Worm (Caenorhabditis elegans) whole organism, late embryonic: ENCODE measurements around the gene Y113G7A.16.

Experiments
- K02D7.2 ChIP-seq: sonication (generic microtip); optimal IDR thresholded peaks from 2 replicates; lab custom pipeline; 2017; ENCODE audit warnings: mild to moderate bottlenecking, missing genetic modification characterization, missing compliant biosample characterization
- K09A11.1 ChIP-seq: sonication (generic microtip); optimal IDR thresholded peaks from 2 replicates; lab custom pipeline; 2017; ENCODE audit warnings: antibody characterized with exemption, mild to moderate bottlenecking, missing genetic modification characterization, missing compliant biosample characterization; ENCODE audit not compliant: insufficient read depth
- ama-1 ChIP-seq: fragments of 150-350 bp; optimal IDR thresholded peaks from 2 replicates; lab custom pipeline; 2014
- ceh-14 ChIP-seq: sonication (generic microtip); optimal IDR thresholded peaks from 2 replicates; lab custom pipeline; 2016; ENCODE audit warnings: missing genotype, missing genetic modification characterization, missing compliant biosample characterization
- ceh-18 ChIP-seq: sonication (generic microtip); optimal IDR thresholded peaks from 2 replicates; lab custom pipeline; 2016; ENCODE audit warnings: missing genetic modification characterization, missing compliant biosample characterization
- ceh-2 ChIP-seq: sonication (generic microtip); optimal IDR thresholded peaks from 2 replicates; lab custom pipeline; 2016; ENCODE audit warnings: missing genotype, missing genetic modification characterization, missing compliant biosample characterization
- ceh-30 ChIP-seq: fragments of 150-350 bp; optimal IDR thresholded peaks from 2 replicates; lab custom pipeline; 2014; ENCODE audit warnings: missing biosample characterization, missing genetic modification characterization
- ceh-31 ChIP-seq: sonication (generic microtip); optimal IDR thresholded peaks from 2 replicates; lab custom pipeline; 2016; ENCODE audit warnings: missing genetic modification characterization, missing compliant biosample characterization
- ceh-34 ChIP-seq: sonication (generic microtip); optimal IDR thresholded peaks from 2 replicates; lab custom pipeline; 2016; ENCODE audit warnings: mild to moderate bottlenecking, missing genetic modification characterization, missing compliant biosample characterization
- ceh-48 ChIP-seq: sonication (generic microtip); optimal IDR thresholded peaks from 2 replicates; lab custom pipeline; 2016; ENCODE audit warnings: missing genetic modification characterization, inconsistent platforms, missing compliant biosample characterization
- ceh-6 ChIP-seq: fragments of 200-800 bp; sonication (Bioruptor generic); optimal IDR thresholded peaks from 2 replicates; lab custom pipeline; 2018; ENCODE audit warnings: mild to moderate bottlenecking, missing genetic modification characterization, missing compliant biosample characterization
- che-1 ChIP-seq: sonication (generic microtip); optimal IDR thresholded peaks from 2 replicates; lab custom pipeline; 2016; ENCODE audit warnings: mild to moderate bottlenecking, missing genetic modification characterization, missing compliant biosample characterization
- dmd-4 ChIP-seq: sonication (generic microtip); optimal IDR thresholded peaks from 2 replicates; lab custom pipeline; 2016; ENCODE audit warnings: borderline replicate concordance, missing genetic modification characterization, missing compliant biosample characterization
- dve-1 ChIP-seq: sonication (generic microtip); optimal IDR thresholded peaks from 2 replicates; lab custom pipeline; 2017; ENCODE audit warnings: antibody characterized with exemption, mild to moderate bottlenecking, missing genetic modification characterization, missing compliant biosample characterization
- elt-4 ChIP-seq: sonication (generic microtip); optimal IDR thresholded peaks from 2 replicates; lab custom pipeline; 2016; ENCODE audit warnings: missing genetic modification characterization, missing compliant biosample characterization
- ets-4 ChIP-seq: sonication (generic microtip); optimal IDR thresholded peaks from 2 replicates; lab custom pipeline; 2016; ENCODE audit warnings: missing genetic modification characterization, missing compliant biosample characterization
- fkh-10 ChIP-seq: fragments of 150-350 bp; optimal IDR thresholded peaks from 2 replicates; lab custom pipeline; 2014; ENCODE audit warnings: missing biosample characterization, missing genetic modification reagents, missing genetic modification characterization
- hlh-15 ChIP-seq: sonication (generic microtip); optimal IDR thresholded peaks from 2 replicates; lab custom pipeline; 2016; ENCODE audit warnings: missing genetic modification characterization, missing compliant biosample characterization
- hlh-30 ChIP-seq: sonication (generic microtip); optimal IDR thresholded peaks from 2 replicates; lab custom pipeline; 2017; ENCODE audit warnings: antibody characterized with exemption, missing genetic modification characterization, missing compliant biosample characterization; ENCODE audit not compliant: insufficient read depth
- nfya-1 ChIP-seq: sonication (generic microtip); optimal IDR thresholded peaks from 2 replicates; lab custom pipeline; 2017; ENCODE audit warnings: missing genetic modification characterization, mild to moderate bottlenecking, missing compliant biosample characterization, antibody characterized with exemption, moderate library complexity
- nhr-11 ChIP-seq: fragments of 150-350 bp; optimal IDR thresholded peaks from 2 replicates; lab custom pipeline; 2014; ENCODE audit warnings: missing biosample characterization, missing genetic modification characterization
- nhr-232 ChIP-seq: sonication (generic microtip); optimal IDR thresholded peaks from 2 replicates; lab custom pipeline; 2016; ENCODE audit warnings: missing genetic modification characterization, missing compliant biosample characterization
- npax-4 ChIP-seq: sonication (generic microtip); optimal IDR thresholded peaks from 2 replicates; lab custom pipeline; 2016; ENCODE audit warnings: missing genetic modification characterization, missing compliant biosample characterization
- pag-3 ChIP-seq: sonication (generic microtip); optimal IDR thresholded peaks from 2 replicates; lab custom pipeline; 2016; ENCODE audit warnings: missing compliant biosample characterization, missing genetic modification characterization, borderline replicate concordance
- pat-9 ChIP-seq: fragments of 200-800 bp; sonication (Bioruptor generic); optimal IDR thresholded peaks from 2 replicates; lab custom pipeline; 2018; ENCODE audit warnings: mild to moderate bottlenecking, missing genetic modification characterization, moderate library complexity, missing compliant biosample characterization
- pax-1 ChIP-seq: fragments of 150-350 bp; optimal IDR thresholded peaks from 2 replicates; lab custom pipeline; 2014; ENCODE audit warnings: missing biosample characterization, missing genetic modification characterization
- pqm-1 ChIP-seq: sonication (generic microtip); optimal IDR thresholded peaks from 2 replicates; lab custom pipeline; 2016; ENCODE audit warnings: missing genetic modification characterization, missing compliant biosample characterization
- pros-1 ChIP-seq: fragments of 150-350 bp; optimal IDR thresholded peaks from 2 replicates; lab custom pipeline; 2014; ENCODE audit warnings: missing biosample characterization, missing genetic modification reagents, missing genetic modification characterization
- ref-2 ChIP-seq: sonication (generic microtip); optimal IDR thresholded peaks from 2 replicates; lab custom pipeline; 2016; ENCODE audit warnings: missing genetic modification characterization, missing compliant biosample characterization
- sox-2 ChIP-seq: fragments of 200-800 bp; sonication (Bioruptor generic); IDR thresholded peaks from 2 replicates; pipeline ENCODE4 v1.3.6; 2022; ENCODE audit warnings: missing genetic modification reagents, missing genetic modification characterization, missing compliant biosample characterization
- syd-9 ChIP-seq: sonication (generic microtip); optimal IDR thresholded peaks from 2 replicates; lab custom pipeline; 2016; ENCODE audit warnings: mild to moderate bottlenecking, missing genetic modification characterization, moderate library complexity, missing compliant biosample characterization
- tbx-7 ChIP-seq: sonication (generic microtip); optimal IDR thresholded peaks from 2 replicates; lab custom pipeline; 2016; ENCODE audit warnings: missing genotype, missing genetic modification characterization, missing compliant biosample characterization
- ttx-3 ChIP-seq: sonication (generic microtip); optimal IDR thresholded peaks from 2 replicates; lab custom pipeline; 2016; ENCODE audit warnings: missing genetic modification reagents, missing genetic modification characterization, missing compliant biosample characterization
- unc-42 ChIP-seq: sonication (generic microtip); optimal IDR thresholded peaks from 2 replicates; lab custom pipeline; 2016; ENCODE audit warnings: missing genotype, missing genetic modification characterization, missing compliant biosample characterization
- unc-86 ChIP-seq: sonication (generic microtip); optimal IDR thresholded peaks from 2 replicates; lab custom pipeline; 2016; ENCODE audit warnings: missing genetic modification characterization, missing compliant biosample characterization
- zip-5 ChIP-seq: sonication (generic microtip); optimal IDR thresholded peaks from 2 replicates; lab custom pipeline; 2016; ENCODE audit warnings: missing genetic modification characterization, missing compliant biosample characterization

Gene Y113G7A.16

DNA sequence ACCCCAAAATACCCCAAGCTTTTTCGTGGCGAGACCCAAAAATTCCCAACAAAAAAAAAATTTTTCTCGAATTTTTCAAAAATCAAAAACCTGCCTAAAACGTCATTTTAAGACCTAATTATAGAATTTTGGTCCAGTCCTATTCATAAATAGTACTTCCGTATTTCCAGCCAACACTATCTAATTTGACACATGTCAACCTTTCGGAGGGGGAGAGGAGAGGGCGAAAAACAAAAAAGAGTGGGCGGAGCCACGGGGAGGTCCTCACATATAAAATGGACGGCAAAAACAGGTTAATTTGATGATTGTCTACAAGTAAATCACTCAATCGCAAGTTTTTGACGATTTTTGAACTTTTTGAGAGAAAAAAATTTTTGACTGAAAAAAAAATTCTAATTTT is at the start of gene Y113G7A.16:
Y113G7A.16 (plus strand) TSS at position 301 of the 400 bp plus-strand sequence.
- TF ChIP-seq dve-1 (tag; lab: Kevin White, UChicago) (no peak), ceh-2 (tag; lab: Kevin White, UChicago) (no peak), che-1 (tag; lab: Kevin White, UChicago) (no peak), pat-9 (tag; lab: Kevin White, UChicago) (no peak), unc-42 (tag; lab: Kevin White, UChicago) (no peak)
- TF ChIP-seq, all 69 proteins: peak for 0

DNA sequence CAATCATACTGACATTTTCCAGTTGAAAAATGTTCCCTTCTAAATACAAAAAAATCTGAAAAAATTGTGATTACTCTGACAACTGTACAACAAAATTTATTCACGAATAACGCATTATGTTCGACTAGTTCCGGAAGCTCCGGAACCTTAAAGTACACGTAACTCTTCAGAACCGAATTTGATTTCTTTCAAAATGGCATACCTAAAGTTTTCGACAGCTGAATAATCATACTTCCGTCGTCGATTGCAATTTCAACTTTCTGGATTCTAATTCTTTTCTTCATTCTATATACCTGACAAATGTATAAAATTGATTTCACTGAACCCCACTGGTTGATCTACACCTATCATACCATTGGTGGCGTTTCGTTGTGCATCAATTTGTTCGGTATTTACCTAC is 49.7 kb upstream of the Y113G7A.16 start, which contains the start of gene sri-67:
sri-67 (plus strand) TSS at position 301 of the 400 bp plus-strand sequence.
- no peak for TF ChIP-seq ceh-48
- no peak for TF ChIP-seq ceh-18
- no peak for TF ChIP-seq fkh-10 (GFP tag; lab: Kevin White, UChicago)
- TF ChIP-seq K09A11.1 = no peak
- no peak for TF ChIP-seq ref-2 (tag; lab: Kevin White, UChicago)
- TF ChIP-seq pqm-1 (tag; lab: Kevin White, UChicago) = no peak
- no peak for TF ChIP-seq ama-1

DNA sequence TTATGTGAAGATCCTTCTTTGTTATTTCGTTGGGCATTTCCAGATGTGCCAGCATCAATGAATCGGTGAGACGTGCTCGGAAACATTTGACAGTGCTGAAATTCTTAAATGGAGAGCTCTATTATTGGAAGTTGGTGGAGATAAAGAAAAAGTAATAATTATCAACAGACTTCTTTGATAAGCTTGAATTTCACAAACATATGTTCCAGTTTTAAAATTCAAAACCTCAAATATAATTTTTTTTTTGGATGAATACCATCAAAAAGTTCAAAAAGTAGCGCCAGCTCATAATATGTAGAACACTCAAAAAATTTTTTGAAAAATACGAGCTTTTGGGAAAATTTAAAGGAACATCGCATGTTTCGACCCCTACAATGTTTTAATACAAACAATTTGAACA is 43.3 kb upstream of the Y113G7A.16 start, which contains the start of gene Y60A3A.25:
Y60A3A.25 (minus strand) TSS at position 101 of the 400 bp plus-strand sequence.
- TF ChIP-seq ceh-30 (tag; lab: Kevin White, UChicago) (no peak), pros-1 (tag; lab: Kevin White, UChicago) (no peak), nfya-1 (no peak), K02D7.2 (tag; lab: Kevin White, UChicago) (no peak), K09A11.1 (no peak), ceh-34 (tag; lab: Kevin White, UChicago) (no peak), nhr-232 (tag; lab: Kevin White, UChicago) (no peak), ceh-18 (no peak), ceh-48 (no peak)

DNA sequence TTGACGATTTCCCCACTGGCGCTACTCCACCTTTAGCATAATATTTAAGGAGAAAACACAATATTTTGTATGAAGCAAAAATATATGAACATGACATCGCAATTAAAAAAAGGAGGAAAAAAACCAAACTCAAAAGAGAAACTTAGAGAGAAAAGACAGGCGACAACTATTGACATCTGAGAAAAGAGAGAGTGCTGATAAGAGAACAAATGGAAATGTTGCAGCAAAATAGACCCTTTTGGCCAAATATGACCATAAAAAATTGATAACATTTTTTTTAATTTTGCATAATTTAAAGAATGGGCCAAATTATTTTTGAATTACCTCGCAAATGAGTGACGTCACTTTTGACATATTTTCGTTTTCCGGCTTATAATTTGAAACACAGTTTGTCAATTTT is 42.7 kb upstream of the Y113G7A.16 start:
- TF ChIP-seq pqm-1 (tag; lab: Kevin White, UChicago) (no peak), unc-86 (no peak), ceh-18 (no peak), zip-5 (tag; lab: Kevin White, UChicago) (no peak), nhr-11 (no peak), dmd-4 (no peak)

DNA sequence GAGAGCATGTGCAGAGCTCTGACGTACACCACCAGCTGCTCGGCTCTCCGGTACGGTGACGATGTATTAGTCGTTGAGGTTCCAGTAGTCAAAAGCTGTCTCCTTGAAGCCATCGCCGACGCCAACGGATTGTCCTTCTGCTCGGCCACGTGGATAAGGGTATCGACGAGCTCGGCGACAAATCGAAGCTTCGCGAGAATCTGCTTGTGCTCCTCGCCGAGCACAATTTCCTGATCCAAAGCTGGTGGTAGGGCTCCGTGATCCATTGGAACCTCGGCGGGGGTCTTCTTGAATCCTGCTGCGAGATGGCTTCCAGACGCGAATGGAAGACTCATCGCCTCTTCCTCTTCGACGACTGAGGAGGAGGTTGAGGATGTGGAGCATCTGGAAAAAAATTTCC is 39.9 kb upstream of the Y113G7A.16 start:
- TF ChIP-seq ttx-3 (tag; lab: Kevin White, UChicago) = no peak
- TF ChIP-seq elt-4 (tag; lab: Kevin White, UChicago) = no peak
- TF ChIP-seq ref-2 (tag; lab: Kevin White, UChicago) = no peak
- no peak for TF ChIP-seq ceh-31 (tag; lab: Kevin White, UChicago)
- TF ChIP-seq npax-4 (tag; lab: Kevin White, UChicago) = no peak
- no peak for TF ChIP-seq pax-1 (tag; lab: Kevin White, UChicago)
- no peak for TF ChIP-seq ceh-34 (tag; lab: Kevin White, UChicago)
- no peak for TF ChIP-seq ceh-48
- no peak for TF ChIP-seq unc-86
- no peak for TF ChIP-seq hlh-30 (tag; lab: Kevin White, UChicago)
- TF ChIP-seq hlh-15 (tag; lab: Kevin White, UChicago) = no peak
- TF ChIP-seq pag-3 = no peak
- no peak for TF ChIP-seq sox-2
- no peak for TF ChIP-seq ceh-6 (GFP tag; lab: Kevin White, UChicago)
- TF ChIP-seq ceh-14 = no peak
- TF ChIP-seq tbx-7 (tag; lab: Kevin White, UChicago) = no peak
- no peak for TF ChIP-seq syd-9 (tag; lab: Kevin White, UChicago)
- TF ChIP-seq ets-4 (tag; lab: Kevin White, UChicago) = no peak
